Worm (Caenorhabditis elegans): ENCODE data around the gene snrp-200.

DNA sequence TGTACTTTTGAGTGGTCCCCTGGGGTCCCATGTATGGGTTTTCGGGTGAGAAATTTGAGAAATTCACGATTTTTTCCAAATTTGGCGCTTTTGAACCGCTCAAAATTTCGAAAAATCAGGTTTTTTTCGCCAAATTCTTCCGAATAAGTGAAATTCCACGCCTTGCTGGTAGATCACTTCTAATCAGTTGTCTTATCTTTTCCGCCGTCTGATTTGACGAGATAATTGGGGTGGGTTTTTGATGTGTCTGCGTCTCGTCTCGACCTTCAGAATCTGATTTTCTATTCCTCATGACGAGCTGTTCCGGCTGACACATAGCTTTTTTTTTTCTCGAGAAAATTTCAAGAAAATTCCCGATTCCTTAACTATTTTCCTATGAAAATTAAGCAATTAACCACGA lies 47.4 kb downstream of the snrp-200 start:
- TF ChIP-seq him-1 (tag; optimal IDR thresholded peaks at IDR 0.05) (no peak), dao-5 (tag; optimal IDR thresholded peaks at IDR 0.05) (no peak), W03F9.2 (tag; optimal IDR thresholded peaks at IDR 0.05) (no peak)

Data from whole organism, L4/young adult.